Worm (Caenorhabditis elegans): ENCODE measurements around the gene comt-5.
"Not testable (repeated sequence)": the region's sequence is repeated elsewhere in the genome, so short reads cannot be mapped to it uniquely, and the experiment has no call there.

comt-5 gene

DNA sequence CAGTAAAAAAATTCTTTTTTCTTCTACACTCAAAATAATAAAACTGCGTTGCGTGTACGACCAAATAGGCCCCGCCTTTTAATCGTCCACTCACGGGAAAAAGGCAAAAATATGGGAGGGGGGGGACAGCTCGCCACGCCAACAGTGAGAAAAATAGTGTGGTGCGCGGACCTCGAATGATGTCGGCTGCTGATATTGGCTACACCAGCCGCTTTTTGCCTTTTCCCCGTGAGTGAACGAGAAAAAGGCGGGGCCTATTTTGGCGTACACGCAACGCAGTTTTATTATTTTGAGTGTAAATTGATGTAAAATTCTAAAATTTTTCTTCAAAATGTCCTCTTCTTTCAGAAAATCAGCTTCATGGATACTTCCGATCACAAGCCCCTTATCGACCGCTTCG, 36.9 kb upstream of the comt-5 start, which contains the start of gene ztf-28:
TSS of gene ztf-28 (plus strand) at position 349 of the 400 bp plus-strand sequence.
- TF ChIP-seq aly-2 (tag; optimal IDR thresholded peaks at IDR 0.05); skn-1 (tag; optimal IDR thresholded peaks at IDR 0.05); fkh-10 (GFP tag; optimal IDR thresholded peaks at IDR 0.05): not testable (repeated sequence)

DNA sequence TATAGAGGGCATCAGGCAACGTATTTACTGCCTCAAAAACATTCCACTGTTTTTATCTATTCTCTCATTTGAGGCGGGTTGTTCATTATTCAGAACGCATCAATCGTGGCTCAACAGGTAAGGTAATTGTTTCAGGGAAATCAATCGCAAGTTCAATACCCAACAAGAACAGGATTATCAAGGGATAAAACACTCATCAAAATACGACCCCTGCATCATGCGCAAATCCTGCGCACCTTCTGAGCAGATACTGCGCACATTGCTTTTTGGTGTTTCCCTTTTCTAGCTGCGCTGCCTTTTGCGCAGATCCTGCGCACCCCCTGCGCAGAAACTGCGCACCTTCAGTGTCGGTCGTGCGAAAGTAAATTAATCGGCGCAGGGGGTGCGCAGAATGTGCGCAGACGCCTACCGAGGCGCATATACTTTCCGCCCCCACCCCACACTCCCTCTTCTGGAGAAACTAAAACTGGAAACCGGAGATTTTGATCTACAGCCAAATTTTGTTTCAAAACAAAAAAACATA, 32.4 kb upstream of the comt-5 start, which contains the start of gene F36F12.3:
TSS of gene F36F12.3 (plus strand) at position 51 of the 523 bp plus-strand sequence.
- TF ChIP-seq nhr-25, lin-15B, ceh-9 (tag; optimal IDR thresholded peaks at IDR 0.05): not testable (repeated sequence)

ce11 chrV:2083869-2084268, 30.5 kb upstream of the comt-5 start:
- TF ChIP-seq ceh-16 (tag; optimal IDR thresholded peaks at IDR 0.05) (no peak), elt-3 (tag; optimal IDR thresholded peaks at IDR 0.05) (no peak), mml-1 (tag; optimal IDR thresholded peaks at IDR 0.05) (no peak), jun-1 (tag; optimal IDR thresholded peaks at IDR 0.05) (no peak), unc-62 (GFP tag; optimal IDR thresholded peaks at IDR 0.05) (no peak), ztf-11 (tag; optimal IDR thresholded peaks at IDR 0.05) (no peak), nhr-11 (tag; optimal IDR thresholded peaks at IDR 0.05) (no peak), egl-27 (tag; optimal IDR thresholded peaks at IDR 0.05) (no peak), skn-1 (tag; optimal IDR thresholded peaks at IDR 0.05) (no peak), nfya-1 (tag; optimal IDR thresholded peaks at IDR 0.05; ENCODE audit: insufficient read depth) (no peak), elt-1 (tag; optimal IDR thresholded peaks at IDR 0.05) (no peak)

DNA sequence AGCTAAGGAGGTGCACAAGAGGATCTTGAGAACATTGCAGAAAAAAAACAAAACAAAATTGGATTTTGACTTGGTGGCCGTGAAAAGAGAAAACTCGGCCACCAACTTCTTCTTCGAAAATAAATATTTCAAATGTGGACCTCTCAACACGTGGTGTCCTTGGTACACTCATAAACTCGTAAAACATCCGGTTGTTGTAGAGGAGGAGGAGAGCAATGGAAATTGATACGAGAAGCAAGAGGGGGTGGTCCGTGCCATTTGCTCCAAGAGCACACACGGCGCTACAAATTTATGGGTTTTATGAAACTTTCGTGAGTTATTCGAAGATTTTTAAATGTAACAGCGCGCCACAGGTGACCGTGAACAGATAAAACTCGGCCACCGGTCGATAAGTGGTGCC, 28.5 kb upstream of the comt-5 start:
- TF ChIP-seq ama-1 (optimal IDR thresholded peaks at IDR 0.05) = no peak
- no peak for TF ChIP-seq elt-2 (tag; optimal IDR thresholded peaks at IDR 0.05)
- TF ChIP-seq nhr-43 (tag; optimal IDR thresholded peaks at IDR 0.05; ENCODE audit: poor library complexity, severe bottlenecking) = no peak
- no peak for TF ChIP-seq nhr-11 (tag; optimal IDR thresholded peaks at IDR 0.05)
- TF ChIP-seq egl-5 (tag; optimal IDR thresholded peaks at IDR 0.05) = peak; percentile 1
- no peak for TF ChIP-seq nhr-23 (tag; optimal IDR thresholded peaks at IDR 0.05)
- TF ChIP-seq fkh-2 (tag; optimal IDR thresholded peaks at IDR 0.05) = no peak

DNA sequence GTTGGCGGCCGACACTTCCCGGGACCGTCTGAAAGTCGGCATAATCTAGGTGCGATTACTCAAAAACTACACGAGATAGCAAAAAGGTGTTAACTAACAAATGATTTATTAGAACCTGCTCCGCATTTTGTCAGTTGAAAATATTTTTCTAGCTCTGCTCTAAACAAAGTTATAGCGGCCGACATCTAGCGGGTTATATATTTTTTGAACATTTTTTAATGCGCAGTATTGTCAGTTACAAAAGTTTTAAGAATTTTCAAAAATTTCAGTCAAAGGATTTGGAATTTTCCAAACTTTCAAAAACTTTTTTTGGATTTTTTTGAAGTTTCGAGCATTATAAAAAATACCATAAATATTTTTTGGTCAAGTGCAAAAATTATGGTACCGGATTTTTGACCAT, 27.9 kb upstream of the comt-5 start:
- no peak for TF ChIP-seq egl-5 (tag; optimal IDR thresholded peaks at IDR 0.05)
- TF ChIP-seq nhr-23 (tag; optimal IDR thresholded peaks at IDR 0.05) = no peak
- TF ChIP-seq fos-1 (tag; optimal IDR thresholded peaks at IDR 0.05) = no peak
- TF ChIP-seq hmg-11 (tag; optimal IDR thresholded peaks at IDR 0.05) = no peak
- TF ChIP-seq nhr-12 (tag; optimal IDR thresholded peaks at IDR 0.05) = no peak
- TF ChIP-seq nhr-76 (tag; optimal IDR thresholded peaks at IDR 0.05) = no peak
- TF ChIP-seq unc-39 (tag; optimal IDR thresholded peaks at IDR 0.05) = no peak
- no peak for TF ChIP-seq ZK546.5 (tag; optimal IDR thresholded peaks at IDR 0.05)
- TF ChIP-seq mdl-1 (tag; optimal IDR thresholded peaks at IDR 0.05) = no peak
- TF ChIP-seq lin-15B (tag; optimal IDR thresholded peaks at IDR 0.05) = no peak
- TF ChIP-seq nhr-237 (tag; optimal IDR thresholded peaks at IDR 0.05) = no peak
- TF ChIP-seq aly-2 (tag; optimal IDR thresholded peaks at IDR 0.05) = no peak
- no peak for TF ChIP-seq zag-1 (tag; optimal IDR thresholded peaks at IDR 0.05)
- TF ChIP-seq nhr-25 (tag; optimal IDR thresholded peaks at IDR 0.05) = no peak
- TF ChIP-seq lin-39 (tag; optimal IDR thresholded peaks at IDR 0.05) = no peak
- TF ChIP-seq lsy-12 (tag; optimal IDR thresholded peaks at IDR 0.05) = no peak
- TF ChIP-seq snpc-4 (tag; optimal IDR thresholded peaks at IDR 0.05) = no peak
- no peak for TF ChIP-seq fkh-10 (GFP tag; optimal IDR thresholded peaks at IDR 0.05)
- no peak for TF ChIP-seq ceh-16 (tag; optimal IDR thresholded peaks at IDR 0.05)
- TF ChIP-seq daf-12 (tag; optimal IDR thresholded peaks at IDR 0.05) = no peak
